Worm (Caenorhabditis elegans): Measurements from ENCODE around the gene clec-135.

DNA sequence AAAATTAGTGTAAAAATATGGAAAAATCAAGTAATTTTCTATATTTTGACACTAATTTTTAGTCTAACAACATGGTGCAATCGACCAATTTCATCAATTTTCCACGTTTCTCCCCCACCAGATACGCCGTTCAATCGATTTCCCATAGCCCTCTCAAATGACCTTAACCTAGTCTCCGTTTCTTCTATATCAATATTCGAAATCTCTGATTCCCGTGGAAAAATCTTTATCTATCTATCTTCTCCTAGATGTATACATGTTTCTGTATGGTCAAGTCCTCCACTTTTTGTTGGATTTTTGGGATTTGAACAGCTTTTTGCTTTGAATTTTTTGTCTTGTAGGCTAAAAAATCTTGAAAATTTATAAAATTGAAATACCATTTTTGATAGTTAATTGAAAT lies 35.6 kb upstream of the clec-135 start:
- TF ChIP-seq him-1 (tag; optimal IDR thresholded peaks at IDR 0.05) (no peak), dao-5 (tag; optimal IDR thresholded peaks at IDR 0.05) (no peak)
